Worm (Caenorhabditis elegans) whole organism, young adult: ENCODE data around the gene ZK899.5.

Experiments
- F22D6.2 ChIP-seq: sonication (generic microtip); optimal IDR thresholded peaks from 2 replicates; lab custom pipeline; 2016; ENCODE audit warnings: mild to moderate bottlenecking, missing genetic modification characterization, missing compliant biosample characterization
- ama-1 ChIP-seq, 3 experiments: fragments of 150-350 bp in 1 of 3; sonication (generic microtip) in 2 of 3; optimal IDR thresholded peaks; 2 replicates each; lab custom pipeline; 2014 to 2018; ENCODE audit warnings: missing biosample characterization in 2 of 3, missing genetic modification characterization in 2 of 3, missing genetic modification reagents in 2 of 3
- atf-7 ChIP-seq: sonication (generic microtip); optimal IDR thresholded peaks from 2 replicates; lab custom pipeline; 2017; ENCODE audit warnings: mild to moderate bottlenecking, missing genetic modification characterization, missing compliant biosample characterization
- egl-44 ChIP-seq: fragments of 200-800 bp; sonication (Bioruptor generic); IDR thresholded peaks from 2 replicates; pipeline ENCODE4 v1.3.6; 2022; ENCODE audit warnings: missing genetic modification reagents, missing genetic modification characterization, missing compliant biosample characterization
- hmg-1.2 ChIP-seq: fragments of 200-800 bp; sonication (Bioruptor generic); IDR thresholded peaks from 2 replicates; pipeline ENCODE4 v1.3.6; 2022; ENCODE audit warnings: missing genetic modification reagents, missing genetic modification characterization, missing compliant biosample characterization
- nhr-90 ChIP-seq: sonication (generic microtip); optimal IDR thresholded peaks from 2 replicates; lab custom pipeline; 2016; ENCODE audit warnings: missing genotype, mild to moderate bottlenecking, missing genetic modification characterization, missing compliant biosample characterization
- pha-4 ChIP-seq: fragments of 150-350 bp; sonication (generic microtip); optimal IDR thresholded peaks from 2 replicates; lab custom pipeline; 2014; ENCODE audit warnings: missing biosample characterization, missing genetic modification reagents, missing genetic modification characterization
- snpc-4 ChIP-seq, 5 experiments: fragments of 150-350 bp in 1 of 5; sonication (generic microtip) in 4 of 5; optimal IDR thresholded peaks; 2 replicates each; lab custom pipeline; 2014 to 2018; ENCODE audit warnings: missing genetic modification characterization in 5 of 5, missing biosample characterization in 3 of 5, antibody characterized with exemption in 2 of 5, mild to moderate bottlenecking in 2 of 5, missing compliant biosample characterization in 2 of 5, missing genotype in 2 of 5, moderate library complexity in 2 of 5, missing genetic modification reagents in 1 of 5

DNA sequence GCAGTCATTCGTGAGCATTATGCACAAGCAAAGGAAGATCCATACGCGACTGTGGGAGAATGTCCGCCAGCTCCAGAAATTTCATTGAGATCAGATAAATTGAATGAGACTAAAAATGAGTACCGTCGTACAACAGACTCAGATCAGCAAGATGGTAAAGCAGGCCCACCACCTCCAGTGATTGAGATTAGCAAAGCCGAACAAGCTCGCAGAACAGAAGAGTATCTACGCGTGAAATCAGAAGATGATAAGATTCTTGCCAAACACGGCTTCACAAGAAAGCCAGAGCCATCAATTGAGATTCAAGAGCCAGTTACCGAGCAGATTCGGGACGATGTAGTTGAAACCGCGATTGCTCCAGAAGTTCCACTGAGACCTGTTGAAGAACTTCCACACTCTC lies 42.8 kb downstream of the ZK899.5 start:
- TF ChIP-seq hmg-1.2 (GFP tag; lab: Robert Waterston, UW) (no peak), egl-44 (GFP tag; lab: Robert Waterston, UW) (no peak), snpc-4 (GFP tag; optimal IDR thresholded peaks at IDR 0.05; lab: Kevin White, UChicago) (no peak), snpc-4 (tag; optimal IDR thresholded peaks at IDR 0.05; lab: Kevin White, UChicago) (no peak), ama-1 (optimal IDR thresholded peaks at IDR 0.05; lab: Kevin White, UChicago) (no peak), ama-1 (GFP tag; optimal IDR thresholded peaks at IDR 0.05; lab: Kevin White, UChicago) (no peak), atf-7 (tag; lab: Kevin White, UChicago) (no peak), nhr-90 (tag; lab: Kevin White, UChicago) (no peak), F22D6.2 (no peak), pha-4 (tag; lab: Kevin White, UChicago) (no peak)
